Fruit fly (Drosophila melanogaster): ENCODE results near the gene CG14695.

Gene CG14695

dm6 chr3R:10872148-10872783 lies 6.9 kb downstream of the CG14695 start, which contains the start of gene Fdh (continued):
- TF ChIP-seq Sox14 (GFP tag; optimal IDR thresholded peaks at IDR 0.05), result peak; percentile 31
- no peak for TF ChIP-seq CG11902 (GFP tag; optimal IDR thresholded peaks at IDR 0.05)
- TF ChIP-seq CG32006 (GFP tag; optimal IDR thresholded peaks at IDR 0.05), result peak; percentile 55
- peak; percentile 56 for TF ChIP-seq OdsH (GFP tag; optimal IDR thresholded peaks at IDR 0.05)
- TF ChIP-seq Ets21C (GFP tag; optimal IDR thresholded peaks at IDR 0.05), result no peak
- TF ChIP-seq CG7368 (GFP tag; optimal IDR thresholded peaks at IDR 0.05), result peak; percentile 18
- TF ChIP-seq Sox102F (GFP tag; optimal IDR thresholded peaks at IDR 0.05), result no peak
- no peak for TF ChIP-seq CG11294 (GFP tag; IDR thresholded peaks at IDR 0.05)
- peak; percentile 40; the same call in 1 of the 3 replicates for TF ChIP-seq eg (GFP tag; IDR thresholded peaks at IDR 0.05)
- TF ChIP-seq CG10631 (GFP tag; optimal IDR thresholded peaks at IDR 0.05), result no peak
- TF ChIP-seq Gug (GFP tag; IDR thresholded peaks at IDR 0.05), result no peak
- no peak for TF ChIP-seq Smox (GFP tag; optimal IDR thresholded peaks at IDR 0.05)
- no peak for TF ChIP-seq CG4318 (GFP tag; optimal IDR thresholded peaks at IDR 0.05)
- peak; percentile 68 for TF ChIP-seq CG15336 (GFP tag; IDR thresholded peaks at IDR 0.05)
- TF ChIP-seq CG6163 (GFP tag; IDR thresholded peaks at IDR 0.05), result peak; percentile 50; the same call in 1 of the 3 replicates
- TF ChIP-seq Eip75B (GFP tag; optimal IDR thresholded peaks at IDR 0.05), result peak; percentile 60
- peak; percentile 59 for TF ChIP-seq topi (GFP tag; optimal IDR thresholded peaks at IDR 0.05)
- no peak for TF ChIP-seq salr (GFP tag; optimal IDR thresholded peaks at IDR 0.05)
- TF ChIP-seq CG8632 (GFP tag; optimal IDR thresholded peaks at IDR 0.05), result peak; percentile 22
- TF ChIP-seq fd59A (GFP tag; optimal IDR thresholded peaks at IDR 0.05), result peak; percentile 26
- peak; percentile 40 to 49 for TF ChIP-seq ss (GFP tag; optimal IDR thresholded peaks at IDR 0.05)
- TF ChIP-seq acj6 (GFP tag; optimal IDR thresholded peaks at IDR 0.05), result peak; percentile 63
- TF ChIP-seq dsx (GFP tag; optimal IDR thresholded peaks at IDR 0.05; ENCODE audit: poor library complexity, severe bottlenecking), result peak; percentile 21
- TF ChIP-seq CG8119 (GFP tag; IDR thresholded peaks at IDR 0.05), result peak; percentile 43; the same call in 2 of the 3 replicates
- TF ChIP-seq CG10669 (GFP tag; optimal IDR thresholded peaks at IDR 0.05), result peak; percentile 45
- peak; percentile 40 for TF ChIP-seq Hr39 (GFP tag; optimal IDR thresholded peaks at IDR 0.05)
- no peak for TF ChIP-seq Hr38 (GFP tag; optimal IDR thresholded peaks at IDR 0.05)
- no peak for TF ChIP-seq dac (GFP tag; optimal IDR thresholded peaks at IDR 0.05)
- peak; percentile 54 for TF ChIP-seq CG34406 (GFP tag; optimal IDR thresholded peaks at IDR 0.05)
- TF ChIP-seq CG1621 (tag; optimal IDR thresholded peaks at IDR 0.05), result peak; percentile 18
- peak; percentile 54 for TF ChIP-seq Hr4 (GFP tag; optimal IDR thresholded peaks at IDR 0.05)
- no peak for TF ChIP-seq CG11762 (GFP tag; optimal IDR thresholded peaks at IDR 0.05; ENCODE audit: insufficient read depth)

DNA sequence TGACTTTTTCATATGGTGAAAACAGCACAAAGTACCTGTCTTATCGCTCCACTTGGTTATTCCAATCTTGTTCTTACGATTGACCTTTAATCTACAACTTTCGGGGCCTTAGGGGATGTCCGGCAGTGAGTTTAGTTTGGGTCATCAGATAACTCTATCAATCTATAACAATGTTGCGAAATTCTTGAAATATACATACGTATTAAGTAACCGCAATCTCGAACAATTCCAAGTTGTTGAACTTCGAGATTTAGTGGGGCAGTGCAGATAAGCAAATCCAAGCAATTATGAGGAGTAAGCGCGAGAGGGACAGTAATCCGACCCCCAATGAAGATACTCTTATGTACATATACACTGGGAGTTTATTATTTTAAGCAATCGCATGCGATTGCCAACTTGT lies 8.6 kb downstream of the CG14695 start:
- TF ChIP-seq dsx (GFP tag; optimal IDR thresholded peaks at IDR 0.05; ENCODE audit: poor library complexity, severe bottlenecking), result peak; percentile 40
- TF ChIP-seq CG6276 (GFP tag; optimal IDR thresholded peaks at IDR 0.05), result no peak
- no peak for TF ChIP-seq CG10631 (GFP tag; optimal IDR thresholded peaks at IDR 0.05)
- TF ChIP-seq salr (GFP tag; optimal IDR thresholded peaks at IDR 0.05), result no peak
- no peak for TF ChIP-seq CG6854 (GFP tag; optimal IDR thresholded peaks at IDR 0.05)
- no peak for TF ChIP-seq fd59A (GFP tag; optimal IDR thresholded peaks at IDR 0.05)
- TF ChIP-seq CG8119 (GFP tag; IDR thresholded peaks at IDR 0.05), result no peak
- TF ChIP-seq CG9139 (GFP tag; optimal IDR thresholded peaks at IDR 0.05), result no peak
- no peak for TF ChIP-seq Lpt (GFP tag; optimal IDR thresholded peaks at IDR 0.05)
- no peak for TF ChIP-seq Hr39 (GFP tag; optimal IDR thresholded peaks at IDR 0.05)
- peak; percentile 79 for TF ChIP-seq vri (GFP tag; optimal IDR thresholded peaks at IDR 0.05)
- no peak for TF ChIP-seq Ets21C (GFP tag; optimal IDR thresholded peaks at IDR 0.05)
- TF ChIP-seq svp (GFP tag), result peak; percentile 93
- TF ChIP-seq esn (GFP tag; optimal IDR thresholded peaks at IDR 0.05), result no peak
- TF ChIP-seq cyc (GFP tag; optimal IDR thresholded peaks at IDR 0.05), result no peak
- no peak for TF ChIP-seq Blimp-1 (GFP tag; optimal IDR thresholded peaks at IDR 0.05)
- no peak for TF ChIP-seq spab (GFP tag; optimal IDR thresholded peaks at IDR 0.05)
- no peak for TF ChIP-seq CG11902 (GFP tag; optimal IDR thresholded peaks at IDR 0.05)
